Worm (Caenorhabditis elegans): ENCODE data around the gene R07B7.2.

DNA sequence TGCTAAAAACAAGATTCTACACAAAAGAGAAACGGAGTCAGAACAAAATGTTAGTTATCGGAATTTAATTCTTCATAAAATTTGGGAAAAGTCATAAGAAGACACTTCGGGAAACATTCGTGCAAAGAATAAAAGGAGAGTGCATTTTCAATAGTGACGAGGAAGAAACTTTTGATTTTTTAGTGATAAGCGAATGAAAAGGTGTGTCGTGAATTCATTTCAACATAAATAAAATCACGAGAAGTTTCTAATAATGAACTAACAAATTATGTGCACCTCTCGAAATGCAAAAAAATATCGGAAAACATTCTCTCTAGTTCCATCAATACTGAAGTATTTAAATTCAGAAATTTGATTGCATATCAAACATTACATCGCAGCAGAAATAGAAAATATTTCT is 16.4 kb upstream of the R07B7.2 start:
- no peak for TF ChIP-seq lin-15B (tag; optimal IDR thresholded peaks at IDR 0.05)
- TF ChIP-seq C34B4.2 (tag; optimal IDR thresholded peaks at IDR 0.05): no peak

Measured in whole organism, L1 larva.